Worm (Caenorhabditis elegans): Measurements from ENCODE around the gene clec-83.

DNA sequence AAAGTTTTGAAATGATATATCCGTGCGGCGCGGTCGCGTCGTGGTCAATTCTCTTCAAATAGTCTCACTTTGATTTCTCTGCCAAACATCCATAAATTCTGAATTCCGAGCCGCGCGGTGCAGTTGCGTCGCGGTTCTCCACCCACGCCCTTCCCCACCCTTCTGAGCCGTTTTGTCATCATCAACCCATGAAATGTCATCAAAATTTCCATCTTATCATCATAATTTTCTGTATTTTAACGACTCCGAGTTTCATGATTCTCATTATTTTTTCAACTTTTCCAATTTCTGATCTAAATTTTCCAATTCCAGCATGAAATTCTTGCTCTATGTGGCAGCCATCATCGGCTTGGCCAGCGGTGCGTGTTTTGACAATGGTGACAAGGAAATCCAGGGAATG lies 890 bp upstream of the clec-83 start, which contains the start of gene clec-84:
- no peak for TF ChIP-seq F57C9.4 (tag; optimal IDR thresholded peaks at IDR 0.05)
- TF ChIP-seq ama-1 (optimal IDR thresholded peaks at IDR 0.05): no peak
- no peak for TF ChIP-seq ama-1 (GFP tag; optimal IDR thresholded peaks at IDR 0.05)
- TF ChIP-seq nhr-179 (tag; optimal IDR thresholded peaks at IDR 0.05): no peak
- no peak for TF ChIP-seq snpc-3.4 (tag; optimal IDR thresholded peaks at IDR 0.05)
- TF ChIP-seq lsy-27 (tag; optimal IDR thresholded peaks at IDR 0.05; ENCODE audit: borderline replicate concordance, insufficient read depth): no peak
